Worm (Caenorhabditis elegans): ENCODE measurements around the gene nhr-41.

Gene nhr-41

DNA sequence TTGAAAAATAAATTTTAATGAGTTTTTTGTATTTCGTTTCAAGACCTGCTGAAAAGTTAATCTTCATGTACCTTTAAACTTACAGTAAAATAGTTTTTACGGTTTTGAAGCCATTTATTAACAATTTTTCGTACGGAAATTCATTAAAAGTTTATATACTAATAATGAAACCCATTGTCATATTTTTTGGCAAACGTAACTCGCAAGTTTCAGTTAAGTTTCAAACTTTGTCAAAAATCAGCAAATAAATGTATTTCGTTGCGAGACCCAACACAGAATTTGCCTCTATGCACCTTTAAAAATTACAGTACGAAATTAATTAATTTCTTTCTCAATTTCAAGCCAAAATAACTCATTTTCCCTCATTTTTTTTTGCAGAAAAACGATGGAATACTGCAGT lies 34.6 kb downstream of the nhr-41 start, which contains the start of gene jtr-1:
jtr-1 (plus strand) TSS at position 327 of the 400 bp plus-strand sequence.
- TF ChIP-seq ceh-63 (GFP tag; optimal IDR thresholded peaks at IDR 0.05) (no peak), nhr-77 (tag; optimal IDR thresholded peaks at IDR 0.05) (no peak), unc-98 (GFP tag; IDR thresholded peaks at IDR 0.05) (no peak), mef-2 (tag; optimal IDR thresholded peaks at IDR 0.05) (no peak), ceh-8 (GFP tag; optimal IDR thresholded peaks at IDR 0.05) (no peak), C16A3.4 (tag; optimal IDR thresholded peaks at IDR 0.05) (no peak), efl-3 (GFP tag; optimal IDR thresholded peaks at IDR 0.05) (no peak), snu-23 (GFP tag; optimal IDR thresholded peaks at IDR 0.05) (no peak), ztf-4 (tag; optimal IDR thresholded peaks at IDR 0.05) (no peak)

DNA sequence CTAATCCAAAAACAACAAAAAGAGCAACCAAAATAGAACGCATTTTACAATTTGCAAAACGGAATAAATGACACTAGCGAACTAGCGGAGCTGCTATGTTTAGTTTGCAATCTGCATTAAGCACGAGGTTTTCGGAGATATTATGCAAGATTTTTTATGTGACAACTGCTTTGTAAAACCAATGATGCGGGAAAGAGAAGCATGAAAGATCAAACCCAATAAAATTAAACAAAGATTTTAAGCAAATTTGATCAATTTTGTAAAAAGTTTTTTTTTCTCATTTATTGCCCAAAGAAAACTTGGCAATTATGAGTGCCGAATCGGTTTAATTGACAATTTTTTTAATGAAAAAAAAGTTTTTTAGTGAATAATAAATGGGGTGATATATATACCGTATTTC lies 38.9 kb downstream of the nhr-41 start, which contains the start of gene Y77E11A.8:
Y77E11A.8 (minus strand) TSS at position 101 of the 400 bp plus-strand sequence.
- TF ChIP-seq lin-13 (GFP tag; optimal IDR thresholded peaks at IDR 0.05) (no peak), rnt-1 (tag; optimal IDR thresholded peaks at IDR 0.05) (no peak), aly-2 (tag; optimal IDR thresholded peaks at IDR 0.05) (no peak), fkh-4 (tag; optimal IDR thresholded peaks at IDR 0.05; ENCODE audit: borderline replicate concordance) (no peak), lir-3 (tag; optimal IDR thresholded peaks at IDR 0.05; ENCODE audit: poor library complexity) (no peak), pqm-1 (tag; optimal IDR thresholded peaks at IDR 0.05) (no peak)

DNA sequence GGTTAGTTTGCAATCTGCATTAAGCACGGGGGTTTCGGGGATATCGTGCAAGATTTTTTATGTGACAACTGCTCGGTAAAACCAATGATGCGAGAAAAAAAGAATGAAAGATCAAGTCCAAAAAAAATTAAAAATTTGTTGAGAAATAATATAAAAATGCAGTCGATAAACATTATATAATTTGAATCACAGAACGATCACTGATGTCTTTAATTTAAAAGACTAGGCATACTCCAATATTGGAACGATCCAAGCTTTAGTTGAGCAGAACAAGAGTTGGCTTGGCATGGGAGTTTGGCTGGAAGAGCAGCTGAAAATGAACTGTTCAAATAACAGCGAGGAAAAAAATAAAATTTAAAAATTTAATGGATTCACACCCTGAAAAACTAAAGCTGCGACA lies 41.3 kb downstream of the nhr-41 start, which contains the start of gene clec-171:
clec-171 (minus strand) TSS at position 101 of the 400 bp plus-strand sequence.
- no peak for TF ChIP-seq C34B4.2 (tag; optimal IDR thresholded peaks at IDR 0.05)
- no peak for TF ChIP-seq Y116A8C.19 (tag; optimal IDR thresholded peaks at IDR 0.05; ENCODE audit: borderline replicate concordance)
- TF ChIP-seq swsn-7 (tag; optimal IDR thresholded peaks at IDR 0.05) = no peak
- TF ChIP-seq nhr-84 (tag; optimal IDR thresholded peaks at IDR 0.05) = no peak
- TF ChIP-seq lin-15B (tag; optimal IDR thresholded peaks at IDR 0.05) = no peak
- TF ChIP-seq ceh-63 (GFP tag; optimal IDR thresholded peaks at IDR 0.05) = no peak
- no peak for TF ChIP-seq ces-1 (GFP tag; optimal IDR thresholded peaks at IDR 0.05)
- no peak for TF ChIP-seq isw-1 (GFP tag; IDR thresholded peaks at IDR 0.05)
- no peak for TF ChIP-seq mdl-1 (tag; optimal IDR thresholded peaks at IDR 0.05)
- TF ChIP-seq nhr-77 (tag; optimal IDR thresholded peaks at IDR 0.05) = no peak
- TF ChIP-seq C04F5.9 (tag; optimal IDR thresholded peaks at IDR 0.05) = no peak
- TF ChIP-seq sup-37 (GFP tag; optimal IDR thresholded peaks at IDR 0.05) = no peak
- TF ChIP-seq hpl-2 (GFP tag; optimal IDR thresholded peaks at IDR 0.05) = no peak
- no peak for TF ChIP-seq ceh-88 (GFP tag; IDR thresholded peaks at IDR 0.05)
- TF ChIP-seq sptf-1 (tag; optimal IDR thresholded peaks at IDR 0.05) = no peak
- TF ChIP-seq lin-14 (GFP tag; optimal IDR thresholded peaks at IDR 0.05) = no peak

DNA sequence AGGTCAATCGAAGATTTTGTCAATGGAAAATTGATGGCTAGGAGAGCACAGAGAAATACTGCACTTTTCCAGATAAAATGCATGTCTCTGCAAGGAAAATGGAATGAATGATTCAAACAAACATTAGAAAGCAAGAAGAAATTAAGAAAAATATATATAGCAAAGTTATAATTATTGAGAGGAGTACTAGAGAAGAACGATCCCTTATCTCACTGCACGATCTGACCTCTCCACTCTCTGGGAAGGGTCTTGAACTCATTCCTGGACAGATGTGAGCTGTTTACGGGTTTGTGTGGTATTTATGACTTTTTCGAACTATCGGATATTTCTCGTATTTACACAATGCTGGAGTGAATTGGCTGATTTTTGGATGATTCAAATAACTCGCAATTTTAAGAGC lies 44.2 kb downstream of the nhr-41 start, which contains the start of gene Y77E11A.23:
Y77E11A.23 (minus strand) TSS at position 107 of the 400 bp plus-strand sequence.
- TF ChIP-seq nhr-11 (tag; optimal IDR thresholded peaks at IDR 0.05) = no peak
- no peak for TF ChIP-seq elt-3 (tag; optimal IDR thresholded peaks at IDR 0.05)
- no peak for TF ChIP-seq unc-98 (GFP tag; IDR thresholded peaks at IDR 0.05)
- no peak for TF ChIP-seq blmp-1 (tag; optimal IDR thresholded peaks at IDR 0.05)
- TF ChIP-seq ceh-63 (GFP tag; optimal IDR thresholded peaks at IDR 0.05) = no peak
- no peak for TF ChIP-seq nhr-19 (GFP tag; conservative IDR thresholded peaks at IDR 0.05)

DNA sequence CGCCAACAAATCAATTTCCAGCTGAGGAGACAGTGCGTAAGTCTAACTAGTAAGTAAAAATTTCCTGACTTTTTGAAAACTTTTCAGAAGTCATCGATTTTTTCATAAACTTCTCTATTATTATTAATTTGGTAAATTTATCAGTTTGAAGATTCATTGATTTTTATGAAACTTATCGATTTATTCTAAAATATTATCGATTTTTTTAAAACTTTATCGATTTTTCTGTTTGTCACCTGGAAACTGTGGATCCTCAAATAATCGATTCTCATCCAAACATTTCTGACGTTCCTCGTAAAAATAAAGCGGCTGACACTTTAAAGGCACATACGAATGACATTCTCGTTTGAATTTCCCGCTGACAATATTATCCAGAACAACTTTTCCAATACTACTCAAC lies 48.0 kb downstream of the nhr-41 start:
- TF ChIP-seq sup-37 (GFP tag; optimal IDR thresholded peaks at IDR 0.05) (no peak), aha-1 (tag; optimal IDR thresholded peaks at IDR 0.05) (no peak), lin-39 (tag; optimal IDR thresholded peaks at IDR 0.05) (no peak), C16A3.4 (tag; optimal IDR thresholded peaks at IDR 0.05) (no peak)

Measured in whole organism, L1 larva.